Worm (Caenorhabditis elegans) whole organism, L1 larva: ENCODE data around the gene nduv-3.

Experiments used
- C04F5.9 ChIP-seq: sonication (generic microtip); optimal IDR thresholded peaks from 2 replicates; lab custom pipeline; 2016; ENCODE audit warnings: missing genetic modification characterization, missing compliant biosample characterization
- F16B12.6 ChIP-seq: fragments of 150-350 bp; optimal IDR thresholded peaks from 2 replicates; lab custom pipeline; 2014; ENCODE audit warnings: missing biosample characterization, missing genetic modification characterization
- Y116A8C.19 ChIP-seq: sonication (generic microtip); optimal IDR thresholded peaks from 2 replicates; lab custom pipeline; 2016; ENCODE audit warnings: missing compliant biosample characterization, missing genetic modification characterization, borderline replicate concordance
- aly-2 ChIP-seq: fragments of 150-350 bp; optimal IDR thresholded peaks from 2 replicates; lab custom pipeline; 2014; ENCODE audit warnings: missing biosample characterization, missing genetic modification characterization
- ama-1 ChIP-seq: fragments of 150-350 bp; optimal IDR thresholded peaks from 2 replicates; lab custom pipeline; 2014
- blmp-1 ChIP-seq: fragments of 150-350 bp; optimal IDR thresholded peaks from 2 replicates; lab custom pipeline; 2014; ENCODE audit warnings: missing biosample characterization, missing genetic modification characterization
- ceh-63 ChIP-seq: fragments of 200-800 bp; sonication (Bioruptor generic); optimal IDR thresholded peaks from 2 replicates; lab custom pipeline; 2018; ENCODE audit warnings: mild to moderate bottlenecking, missing genetic modification characterization, missing compliant biosample characterization
- ceh-8 ChIP-seq: fragments of 200-800 bp; sonication (Bioruptor generic); optimal IDR thresholded peaks from 2 replicates; lab custom pipeline; 2018; ENCODE audit warnings: mild to moderate bottlenecking, missing genetic modification characterization, moderate library complexity, missing compliant biosample characterization
- ceh-82 ChIP-seq, 3 experiments: fragments of 150-350 bp in 1 of 3; sonication (generic microtip) in 2 of 3; optimal IDR thresholded peaks; 2 replicates each; lab custom pipeline; 2014 to 2017; ENCODE audit warnings: missing biosample characterization in 3 of 3, missing genetic modification characterization in 3 of 3
- ceh-90 ChIP-seq: sonication (generic microtip); optimal IDR thresholded peaks from 2 replicates; lab custom pipeline; 2016; ENCODE audit warnings: missing genetic modification characterization, missing compliant biosample characterization
- dpl-1 ChIP-seq, 3 experiments: fragments of 150-350 bp in 2 of 3; sonication (generic microtip) in 1 of 3; optimal IDR thresholded peaks; 2 replicates each; lab custom pipeline; 2014 to 2017; ENCODE audit warnings: missing biosample characterization in 3 of 3, missing genetic modification characterization in 3 of 3, missing genetic modification reagents in 3 of 3
- efl-1 ChIP-seq, 4 experiments: fragments of 150-350 bp; optimal IDR thresholded peaks in 3 of 4; peaks in 1 of 4; 1 replicate in 1 of 4; 2 replicates in 3 of 4; lab custom pipeline; 2014; ENCODE audit warnings: missing biosample characterization in 2 of 4, missing genetic modification characterization in 2 of 4, missing genetic modification reagents in 2 of 4
- efl-3 ChIP-seq: fragments of 200-800 bp; sonication (Bioruptor generic); optimal IDR thresholded peaks from 2 replicates; lab custom pipeline; 2018; ENCODE audit warnings: mild to moderate bottlenecking, missing genetic modification characterization, missing compliant biosample characterization
- egl-27 ChIP-seq, 2 experiments: fragments of 150-350 bp in 1 of 2; sonication (generic microtip); optimal IDR thresholded peaks; 3 replicates each; lab custom pipeline; 2017 to 2018; ENCODE audit warnings: missing biosample characterization in 2 of 2, missing genetic modification characterization in 2 of 2, missing genetic modification reagents in 2 of 2
- elt-2 ChIP-seq: sonication (generic microtip); optimal IDR thresholded peaks from 2 replicates; lab custom pipeline; 2016; ENCODE audit warnings: missing genetic modification characterization, mild to moderate bottlenecking, inconsistent platforms, missing compliant biosample characterization, missing genetic modification reagents
- ets-5 ChIP-seq: fragments of 200-800 bp; sonication (Bioruptor generic); IDR thresholded peaks from 2 replicates; pipeline ENCODE4 v1.3.6; 2022; ENCODE audit warnings: missing genetic modification characterization, missing compliant biosample characterization
- fkh-10 ChIP-seq: sonication (generic microtip); optimal IDR thresholded peaks from 2 replicates; lab custom pipeline; 2017; ENCODE audit warnings: missing biosample characterization, missing genetic modification reagents, missing genetic modification characterization
- fkh-4 ChIP-seq: sonication (generic microtip); optimal IDR thresholded peaks from 2 replicates; lab custom pipeline; 2016; ENCODE audit warnings: missing compliant biosample characterization, missing genetic modification characterization, borderline replicate concordance
- fkh-8 ChIP-seq: sonication (generic microtip); optimal IDR thresholded peaks from 2 replicates; lab custom pipeline; 2016; ENCODE audit warnings: mild to moderate bottlenecking, missing genetic modification characterization, missing compliant biosample characterization
- grh-1 ChIP-seq: fragments of 200-800 bp; sonication (Bioruptor generic); IDR thresholded peaks from 2 replicates; pipeline ENCODE4 v1.3.6; 2022; ENCODE audit warnings: missing genetic modification reagents, missing genetic modification characterization, missing compliant biosample characterization
- hlh-17 ChIP-seq: fragments of 200-800 bp; sonication (Bioruptor generic); optimal IDR thresholded peaks from 2 replicates; lab custom pipeline; 2018; ENCODE audit warnings: missing genetic modification characterization, mild to moderate bottlenecking, missing compliant biosample characterization, moderate library complexity, borderline replicate concordance
- hlh-4 ChIP-seq: sonication (generic microtip); optimal IDR thresholded peaks from 2 replicates; lab custom pipeline; 2016; ENCODE audit warnings: mild to moderate bottlenecking, missing genetic modification characterization, missing compliant biosample characterization
- lin-13 ChIP-seq: fragments of 150-350 bp; optimal IDR thresholded peaks from 2 replicates; lab custom pipeline; 2014; ENCODE audit warnings: missing biosample characterization, missing genetic modification reagents, missing genetic modification characterization
- lin-14 ChIP-seq: fragments of 200-800 bp; sonication (Bioruptor generic); optimal IDR thresholded peaks from 2 replicates; lab custom pipeline; 2018; ENCODE audit warnings: mild to moderate bottlenecking, missing genetic modification characterization, moderate library complexity, missing compliant biosample characterization
- lin-35 ChIP-seq, 2 experiments: fragments of 150-350 bp; optimal IDR thresholded peaks; 2 replicates each; lab custom pipeline; 2014; ENCODE audit warnings: missing biosample characterization in 2 of 2, missing genetic modification characterization in 2 of 2, missing genetic modification reagents in 2 of 2
- lin-39 ChIP-seq: fragments of 150-350 bp; optimal IDR thresholded peaks from 2 replicates; lab custom pipeline; 2014; ENCODE audit warnings: missing biosample characterization, missing genetic modification reagents, missing genetic modification characterization
- mab-9 ChIP-seq: fragments of 200-800 bp; sonication (Bioruptor generic); IDR thresholded peaks from 2 replicates; pipeline ENCODE4 v1.3.6; 2022; ENCODE audit warnings: missing genetic modification reagents, missing genetic modification characterization, missing compliant biosample characterization
- mef-2 ChIP-seq: fragments of 150-350 bp; optimal IDR thresholded peaks from 2 replicates; lab custom pipeline; 2014; ENCODE audit warnings: missing biosample characterization, missing genetic modification characterization
- mep-1 ChIP-seq: fragments of 150-350 bp; optimal IDR thresholded peaks from 2 replicates; lab custom pipeline; 2014; ENCODE audit warnings: missing biosample characterization, missing genetic modification characterization
- nhr-12 ChIP-seq: sonication (generic microtip); optimal IDR thresholded peaks from 2 replicates; lab custom pipeline; 2017; ENCODE audit warnings: missing biosample characterization, missing genetic modification characterization
- nhr-19 ChIP-seq: fragments of 200-800 bp; sonication (Bioruptor generic); conservative IDR thresholded peaks from 2 replicates; pipeline ENCODE4 v1.3.6; 2022; ENCODE audit warnings: missing genetic modification characterization, missing compliant biosample characterization
- nhr-237 ChIP-seq: fragments of 150-350 bp; optimal IDR thresholded peaks from 2 replicates; lab custom pipeline; 2014; ENCODE audit warnings: missing biosample characterization, missing genetic modification characterization
- nhr-28 ChIP-seq: fragments of 150-350 bp; optimal IDR thresholded peaks from 2 replicates; lab custom pipeline; 2014; ENCODE audit warnings: missing biosample characterization, missing genetic modification characterization
- nhr-47 ChIP-seq: sonication (generic microtip); optimal IDR thresholded peaks from 2 replicates; lab custom pipeline; 2016; ENCODE audit warnings: mild to moderate bottlenecking, missing genetic modification characterization, moderate library complexity, missing compliant biosample characterization
- nhr-76 ChIP-seq: sonication (generic microtip); optimal IDR thresholded peaks from 2 replicates; lab custom pipeline; 2017; ENCODE audit warnings: missing biosample characterization, missing genetic modification characterization
- nhr-77 ChIP-seq: fragments of 150-350 bp; optimal IDR thresholded peaks from 2 replicates; lab custom pipeline; 2014; ENCODE audit warnings: missing biosample characterization, missing genetic modification characterization
- nhr-84 ChIP-seq: sonication (generic microtip); optimal IDR thresholded peaks from 2 replicates; lab custom pipeline; 2017; ENCODE audit warnings: missing biosample characterization, missing genetic modification characterization
- nhr-85 ChIP-seq: sonication (generic microtip); peaks from one replicate; lab custom pipeline; 2016; ENCODE audit warnings: missing genetic modification characterization, inconsistent platforms, missing compliant biosample characterization
- nhr-90 ChIP-seq: sonication (generic microtip); optimal IDR thresholded peaks from 2 replicates; lab custom pipeline; 2016; ENCODE audit warnings: mild to moderate bottlenecking, missing genetic modification characterization, missing compliant biosample characterization; ENCODE audit not compliant: poor library complexity
- pax-3 ChIP-seq: fragments of 200-800 bp; sonication (Bioruptor generic); optimal IDR thresholded peaks from 2 replicates; lab custom pipeline; 2018; ENCODE audit warnings: mild to moderate bottlenecking, missing genetic modification characterization, moderate library complexity, missing compliant biosample characterization
- pqm-1 ChIP-seq: sonication (generic microtip); optimal IDR thresholded peaks from 3 replicates; lab custom pipeline; 2017; ENCODE audit warnings: missing biosample characterization, missing genetic modification characterization
- rnt-1 ChIP-seq: sonication (generic microtip); optimal IDR thresholded peaks from 2 replicates; lab custom pipeline; 2016; ENCODE audit warnings: mild to moderate bottlenecking, missing genetic modification characterization, moderate library complexity, missing compliant biosample characterization
- skn-1 ChIP-seq: fragments of 150-350 bp; optimal IDR thresholded peaks from 2 replicates; lab custom pipeline; 2014; ENCODE audit warnings: missing biosample characterization, missing genetic modification characterization
- snpc-4 ChIP-seq: fragments of 150-350 bp; optimal IDR thresholded peaks from 2 replicates; lab custom pipeline; 2014; ENCODE audit warnings: missing biosample characterization, missing genetic modification characterization
- snu-23 ChIP-seq: sonication (generic microtip); optimal IDR thresholded peaks from 2 replicates; lab custom pipeline; 2016; ENCODE audit warnings: missing genetic modification characterization, missing compliant biosample characterization
- sptf-1 ChIP-seq: fragments of 150-350 bp; optimal IDR thresholded peaks from 2 replicates; lab custom pipeline; 2014; ENCODE audit warnings: missing biosample characterization, missing genetic modification characterization
- sup-37 ChIP-seq: fragments of 200-800 bp; sonication (Bioruptor generic); optimal IDR thresholded peaks from 2 replicates; lab custom pipeline; 2018; ENCODE audit warnings: mild to moderate bottlenecking, missing genetic modification characterization, missing compliant biosample characterization
- tlp-1 ChIP-seq: fragments of 150-350 bp; optimal IDR thresholded peaks from 2 replicates; lab custom pipeline; 2014; ENCODE audit warnings: missing biosample characterization, missing genetic modification characterization
- unc-130 ChIP-seq: fragments of 150-350 bp; optimal IDR thresholded peaks from 2 replicates; lab custom pipeline; 2017; ENCODE audit warnings: missing biosample characterization, missing genetic modification characterization, inconsistent platforms
- unc-86 ChIP-seq: sonication (generic microtip); optimal IDR thresholded peaks from 2 replicates; lab custom pipeline; 2016; ENCODE audit warnings: missing genetic modification characterization, missing compliant biosample characterization
- vab-15 ChIP-seq: sonication (generic microtip); optimal IDR thresholded peaks from 2 replicates; lab custom pipeline; 2017; ENCODE audit warnings: missing genotype, mild to moderate bottlenecking, missing genetic modification characterization, missing compliant biosample characterization
- xbp-1 ChIP-seq: sonication (generic microtip); optimal IDR thresholded peaks from 2 replicates; lab custom pipeline; 2016; ENCODE audit warnings: missing genetic modification characterization, missing compliant biosample characterization
- ztf-11 ChIP-seq, 2 experiments: sonication (generic microtip); optimal IDR thresholded peaks; 2 replicates each; lab custom pipeline; 2016 to 2017; ENCODE audit warnings: missing genetic modification characterization in 2 of 2, missing biosample characterization in 1 of 2, missing compliant biosample characterization in 1 of 2

Gene nduv-3

ce11 chrIV:2640950-2641349 lies at the start of gene nduv-3, which contains the start of gene mdf-2:
TSS of gene nduv-3 (plus strand) at chrIV:2641310.
TSS of gene mdf-2 (minus strand) at chrIV:2641125.
- TF ChIP-seq nhr-47 (tag; lab: Kevin White, UChicago) (peak; percentile 91), egl-27 (tag; optimal IDR thresholded peaks at IDR 0.05; lab: Kevin White, UChicago) (no peak), nhr-19 (GFP tag; lab: Robert Waterston, UW) (peak; percentile 77), fkh-8 (peak; percentile 72), fkh-10 (GFP tag; lab: Kevin White, UChicago) (peak; percentile 39), mep-1 (tag; lab: Kevin White, UChicago) (peak; percentile 96), xbp-1 (tag; lab: Kevin White, UChicago) (peak; percentile 79), nhr-28 (tag; lab: Kevin White, UChicago) (no peak), sup-37 (peak; percentile 13), skn-1 (peak; percentile 66), sptf-1 (tag; lab: Kevin White, UChicago) (no peak), ceh-82 (tag; optimal IDR thresholded peaks at IDR 0.05; lab: Kevin White, UChicago) (peak; percentile 76 to 90 (median 85)), tlp-1 (tag; lab: Kevin White, UChicago) (no peak), ama-1 (no peak), pqm-1 (tag; lab: Kevin White, UChicago) (no peak), snu-23 (GFP tag; lab: Kevin White, UChicago) (peak; percentile 85), nhr-84 (no peak), ceh-63 (GFP tag; lab: Kevin White, UChicago) (no peak), ceh-90 (tag; lab: Kevin White, UChicago) (peak; percentile 21), ceh-8 (GFP tag; lab: Kevin White, UChicago) (peak; percentile 53), lin-13 (GFP tag; lab: Kevin White, UChicago) (peak; percentile 80), F16B12.6 (tag; lab: Kevin White, UChicago) (peak; percentile 58), grh-1 (GFP tag; lab: Robert Waterston, UW) (peak; percentile 70), snpc-4 (tag; lab: Kevin White, UChicago) (peak; percentile 69), hlh-17 (GFP tag; lab: Kevin White, UChicago) (no peak), mef-2 (no peak), mab-9 (GFP tag; lab: Robert Waterston, UW) (peak; percentile 58), lin-39 (tag; lab: Kevin White, UChicago) (peak; percentile 77), hlh-4 (no peak), nhr-85 (tag; lab: Kevin White, UChicago) (peak; percentile 84), nhr-90 (peak; percentile 81), efl-1 (optimal IDR thresholded peaks at IDR 0.05; lab: Kevin White, UChicago) (peak; percentile 87 to 94), efl-1 (GFP tag; optimal IDR thresholded peaks at IDR 0.05 in 1 of 2; lab: Kevin White, UChicago) (peak; percentile 94 to 99), rnt-1 (peak; percentile 89), ets-5 (no peak), efl-3 (GFP tag; lab: Kevin White, UChicago) (no peak), unc-130 (tag; lab: Kevin White, UChicago) (peak; percentile 76), dpl-1 (GFP tag; optimal IDR thresholded peaks at IDR 0.05; lab: Kevin White, UChicago) (peak; percentile 92 to 94 (median 94)), blmp-1 (tag; lab: Kevin White, UChicago) (peak; percentile 48), nhr-237 (peak; percentile 26), lin-14 (GFP tag; lab: Kevin White, UChicago) (no peak), nhr-77 (tag; lab: Kevin White, UChicago) (peak; percentile 43), aly-2 (tag; lab: Kevin White, UChicago) (peak; percentile 45), Y116A8C.19 (tag; lab: Kevin White, UChicago) (no peak), nhr-76 (tag; lab: Kevin White, UChicago) (no peak), elt-2 (tag; lab: Kevin White, UChicago) (peak; percentile 3), C04F5.9 (tag; lab: Kevin White, UChicago) (peak; percentile 43), nhr-12 (tag; lab: Kevin White, UChicago) (no peak), unc-86 (tag; lab: Kevin White, UChicago) (peak; percentile 82), lin-35 (GFP tag; optimal IDR thresholded peaks at IDR 0.05; lab: Kevin White, UChicago) (peak; percentile 91 to 96), fkh-4 (tag; lab: Kevin White, UChicago) (peak; percentile 11), pax-3 (peak; percentile 72), vab-15 (no peak), ztf-11 (tag; optimal IDR thresholded peaks at IDR 0.05; lab: Kevin White, UChicago) (peak in 1 of 2 experiments; percentile 67)
